Fruit fly (Drosophila melanogaster) whole organism: ENCODE results near the gene side-III.

Experiments
- EcR ChIP-seq, 2 experiments: fragments of >200 bp; optimal IDR thresholded peaks; 2 replicates each; lab custom pipeline; 2017; ENCODE audit warnings: missing biosample characterization in 2 of 2, missing genetic modification characterization in 2 of 2, missing genetic modification reagents in 2 of 2
- psq ChIP-seq: fragments of >200 bp; optimal IDR thresholded peaks from 2 replicates; lab custom pipeline; 2017
- usp ChIP-seq: fragments of >200 bp; optimal IDR thresholded peaks from 2 replicates; lab custom pipeline; 2017; ENCODE audit warnings: missing biosample characterization, missing genetic modification characterization, mixed read lengths

- TF ChIP-seq psq (lab: Kevin White, UChicago) (no peak), usp (GFP tag; lab: Kevin White, UChicago) (no peak), EcR (GFP tag; optimal IDR thresholded peaks at IDR 0.05; lab: Kevin White, UChicago) (no peak)
Measured at dm6 chr3R:5976717-5977116, 17.4 kb upstream of the side-III start, which contains the start of gene Obp83b.
